Fruit fly (Drosophila melanogaster): ENCODE results near the gene CG42537.

- no peak for TF ChIP-seq CG7045 (GFP tag; optimal IDR thresholded peaks at IDR 0.05)
- TF ChIP-seq Hr96 (GFP tag; optimal IDR thresholded peaks at IDR 0.05): no peak
- TF ChIP-seq Clk (GFP tag; optimal IDR thresholded peaks at IDR 0.05): no peak
- TF ChIP-seq bab1 (GFP tag; optimal IDR thresholded peaks at IDR 0.05): no peak
- no peak for TF ChIP-seq pad (GFP tag; optimal IDR thresholded peaks at IDR 0.05)
- TF ChIP-seq kay (GFP tag; ENCODE audit: borderline replicate concordance): no peak
- no peak for TF ChIP-seq cnc (optimal IDR thresholded peaks at IDR 0.05)
- no peak for TF ChIP-seq CG14711 (tag; optimal IDR thresholded peaks at IDR 0.05)
- TF ChIP-seq CG5204 (GFP tag; optimal IDR thresholded peaks at IDR 0.05): no peak
- no peak for TF ChIP-seq Mnt (GFP tag; optimal IDR thresholded peaks at IDR 0.05)
- TF ChIP-seq CG1620 (GFP tag; optimal IDR thresholded peaks at IDR 0.05): no peak
These were observed 23.9 kb downstream of the CG42537 start for dm6 chr3R:6401522-6401844.
